Worm (Caenorhabditis elegans): ENCODE measurements around the gene C29E4.9.

- TF ChIP-seq ceh-82 (tag; optimal IDR thresholded peaks at IDR 0.05) (no peak), zag-1 (tag; optimal IDR thresholded peaks at IDR 0.05) (no peak), nhr-77 (tag; optimal IDR thresholded peaks at IDR 0.05) (no peak), mab-5 (tag; optimal IDR thresholded peaks at IDR 0.05) (no peak), ceh-16 (tag; optimal IDR thresholded peaks at IDR 0.05) (no peak), mdl-1 (tag; optimal IDR thresholded peaks at IDR 0.05) (no peak), egl-27 (tag; optimal IDR thresholded peaks at IDR 0.05) (no peak)
Measured at ce11 chrIII:7928549-7929129, 28.2 kb downstream of the C29E4.9 start, which contains the start of the genes C29E4.13 and npp-15.

Measured in whole organism, L2 larva.